Worm (Caenorhabditis elegans): ENCODE measurements around the gene F22E5.8.
A peak's percentile ranks its signal among the peaks of the same experiment; 100 is the strongest.

DNA sequence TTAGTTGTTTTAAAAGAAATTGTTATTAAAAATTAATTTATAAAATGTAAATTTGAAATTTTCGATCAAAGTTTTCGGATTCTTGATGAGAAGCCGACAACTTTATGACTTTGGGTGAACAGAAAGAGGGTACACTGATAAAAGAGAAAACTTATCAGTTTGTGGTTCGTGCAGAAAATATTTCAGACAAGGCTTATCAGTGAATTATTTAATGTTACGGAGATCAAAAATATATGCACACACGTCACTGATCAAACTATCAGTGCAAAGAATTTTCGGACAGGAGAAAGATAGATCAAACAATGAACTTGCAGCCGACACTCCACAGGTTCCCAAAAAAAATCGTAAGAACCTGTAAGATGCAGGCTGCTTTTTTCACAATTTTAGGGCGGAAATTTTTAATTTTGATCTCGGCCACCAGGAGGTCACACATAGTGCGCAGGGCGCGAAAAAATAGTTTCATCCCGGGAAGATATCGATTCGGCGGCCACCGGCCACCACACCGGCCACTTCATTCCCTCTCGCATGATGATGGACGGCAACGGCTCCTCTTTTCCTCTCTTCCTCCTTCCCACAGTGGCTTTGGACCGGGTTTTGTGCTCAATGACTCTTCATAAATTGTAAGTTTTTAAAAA, 37.8 kb downstream of the F22E5.8 start, which contains the start of gene F22E5.17:
- TF ChIP-seq lsy-2 (tag; optimal IDR thresholded peaks at IDR 0.05) = no peak
- no peak for TF ChIP-seq fkh-10 (GFP tag; optimal IDR thresholded peaks at IDR 0.05)
- peak; percentile 93 for TF ChIP-seq elt-2 (tag; optimal IDR thresholded peaks at IDR 0.05)
- no peak for TF ChIP-seq nhr-12 (tag; optimal IDR thresholded peaks at IDR 0.05)
- no peak for TF ChIP-seq zag-1 (tag; optimal IDR thresholded peaks at IDR 0.05)
- TF ChIP-seq sox-4 (tag; optimal IDR thresholded peaks at IDR 0.05) = no peak
- TF ChIP-seq lin-14 (GFP tag; optimal IDR thresholded peaks at IDR 0.05) = no peak
- no peak for TF ChIP-seq dpl-1 (GFP tag; optimal IDR thresholded peaks at IDR 0.05)
- no peak for TF ChIP-seq irx-1 (tag; optimal IDR thresholded peaks at IDR 0.05)
- no peak for TF ChIP-seq fos-1 (tag; optimal IDR thresholded peaks at IDR 0.05)
